Worm (Caenorhabditis elegans) whole organism, L4 larva: ENCODE results near the gene flp-16.

ENCODE experiments used
- F10B5.3 ChIP-seq: sonication (generic microtip); optimal IDR thresholded peaks from 2 replicates; lab custom pipeline; 2016; ENCODE audit warnings: mild to moderate bottlenecking, missing genetic modification characterization, missing compliant biosample characterization
- F26F4.8 ChIP-seq: fragments of 200-800 bp; sonication (Bioruptor generic); conservative IDR thresholded peaks from 2 replicates; pipeline ENCODE4 v1.3.6; 2022; ENCODE audit warnings: missing genetic modification characterization, missing compliant biosample characterization
- F37D6.2 ChIP-seq: sonication (generic microtip); optimal IDR thresholded peaks from 2 replicates; lab custom pipeline; 2016; ENCODE audit warnings: mild to moderate bottlenecking, missing genetic modification characterization, missing compliant biosample characterization
- F49E8.2 ChIP-seq: sonication (generic microtip); optimal IDR thresholded peaks from 2 replicates; lab custom pipeline; 2016; ENCODE audit warnings: missing compliant biosample characterization, mild to moderate bottlenecking, missing genetic modification characterization, borderline replicate concordance
- R02D3.7 ChIP-seq: fragments of 150-350 bp; sonication (generic microtip); optimal IDR thresholded peaks from 3 replicates; lab custom pipeline; 2014; ENCODE audit warnings: missing biosample characterization, missing genetic modification characterization
- Y105C5A.15 ChIP-seq: fragments of 200-800 bp; sonication (Bioruptor generic); IDR thresholded peaks from 2 replicates; pipeline ENCODE4 v1.3.6; 2022; ENCODE audit warnings: missing genetic modification characterization, missing compliant biosample characterization
- Y75B8A.6 ChIP-seq: fragments of 200-800 bp; sonication (Bioruptor generic); IDR thresholded peaks from 2 replicates; pipeline ENCODE4 v1.3.6; 2022; ENCODE audit warnings: missing genetic modification reagents, missing genetic modification characterization, missing compliant biosample characterization
- ZK546.5 ChIP-seq, 2 experiments: sonication (generic microtip); optimal IDR thresholded peaks; 2 replicates each; lab custom pipeline; 2017; ENCODE audit warnings: missing biosample characterization in 2 of 2, missing genetic modification characterization in 2 of 2
- aha-1 ChIP-seq: fragments of 150-350 bp; peaks from one replicate; lab custom pipeline; 2014; ENCODE audit warnings: missing biosample characterization, missing genetic modification characterization
- ceh-20 ChIP-seq: fragments of 200-800 bp; sonication (Bioruptor generic); IDR thresholded peaks from 2 replicates; pipeline ENCODE4 v1.3.6; 2022; ENCODE audit warnings: missing genetic modification reagents, missing genetic modification characterization, missing compliant biosample characterization
- ctbp-1 ChIP-seq: fragments of 200-800 bp; sonication (Bioruptor generic); IDR thresholded peaks from 2 replicates; pipeline ENCODE4 v1.3.6; 2022; ENCODE audit warnings: missing genetic modification reagents, missing genetic modification characterization, missing compliant biosample characterization
- daf-12 ChIP-seq: fragments of 150-350 bp; optimal IDR thresholded peaks from 2 replicates; lab custom pipeline; 2014; ENCODE audit warnings: missing biosample characterization, missing genetic modification reagents, missing genetic modification characterization
- daf-8 ChIP-seq: fragments of 200-800 bp; sonication (Bioruptor generic); IDR thresholded peaks from 2 replicates; pipeline ENCODE4 v1.3.6; 2022; ENCODE audit warnings: missing genetic modification characterization, missing compliant biosample characterization
- dpl-1 ChIP-seq: fragments of 150-350 bp; optimal IDR thresholded peaks from 2 replicates; lab custom pipeline; 2014; ENCODE audit warnings: missing biosample characterization, missing genetic modification reagents, missing genetic modification characterization
- duxl-1 ChIP-seq: sonication (generic microtip); optimal IDR thresholded peaks from 2 replicates; lab custom pipeline; 2016; ENCODE audit warnings: mild to moderate bottlenecking, missing genetic modification characterization, moderate library complexity, missing compliant biosample characterization; ENCODE audit not compliant: poor library complexity
- fkh-10 ChIP-seq: fragments of 150-350 bp; optimal IDR thresholded peaks from 2 replicates; lab custom pipeline; 2014; ENCODE audit warnings: missing biosample characterization, missing genetic modification reagents, missing genetic modification characterization
- hlh-30 ChIP-seq: sonication (generic microtip); optimal IDR thresholded peaks from 2 replicates; lab custom pipeline; 2017; ENCODE audit warnings: antibody characterized with exemption, mild to moderate bottlenecking, missing genetic modification characterization, missing compliant biosample characterization; ENCODE audit not compliant: insufficient read depth
- lin-13 ChIP-seq: fragments of 150-350 bp; optimal IDR thresholded peaks from 2 replicates; lab custom pipeline; 2014; ENCODE audit warnings: missing biosample characterization, missing genetic modification reagents, missing genetic modification characterization
- madf-9 ChIP-seq: fragments of 200-800 bp; sonication (Bioruptor generic); conservative IDR thresholded peaks from 2 replicates; pipeline ENCODE4 v1.3.6; 2022; ENCODE audit warnings: missing genetic modification reagents, missing genetic modification characterization, missing compliant biosample characterization
- mdl-1 ChIP-seq, 2 experiments: fragments of 150-350 bp in 1 of 2; sonication (generic microtip) in 1 of 2; optimal IDR thresholded peaks; 2 replicates each; lab custom pipeline; 2014 to 2017; ENCODE audit warnings: missing biosample characterization in 2 of 2, missing genetic modification characterization in 2 of 2
- mdt-29 ChIP-seq: fragments of 200-800 bp; sonication (Bioruptor generic); IDR thresholded peaks from 2 replicates; pipeline ENCODE4 v1.3.6; 2022; ENCODE audit warnings: missing genetic modification reagents, missing genetic modification characterization, missing compliant biosample characterization
- mep-1 ChIP-seq: fragments of 150-350 bp; sonication (generic microtip); optimal IDR thresholded peaks from 3 replicates; lab custom pipeline; 2014; ENCODE audit warnings: missing biosample characterization, missing genetic modification characterization
- mxl-3 ChIP-seq: fragments of 200-800 bp; sonication (Bioruptor generic); optimal IDR thresholded peaks from 2 replicates; lab custom pipeline; 2018; ENCODE audit warnings: mild to moderate bottlenecking, missing genetic modification characterization, missing compliant biosample characterization
- nhr-11 ChIP-seq: fragments of 150-350 bp; optimal IDR thresholded peaks from 2 replicates; lab custom pipeline; 2014; ENCODE audit warnings: missing biosample characterization, missing genetic modification characterization
- nhr-237 ChIP-seq: sonication (generic microtip); optimal IDR thresholded peaks from 2 replicates; lab custom pipeline; 2017; ENCODE audit warnings: missing biosample characterization, missing genetic modification characterization
- nhr-25 ChIP-seq: sonication (generic microtip); optimal IDR thresholded peaks from 2 replicates; lab custom pipeline; 2017; ENCODE audit warnings: missing genetic modification characterization, mild to moderate bottlenecking, missing compliant biosample characterization, antibody characterized with exemption, moderate library complexity, borderline replicate concordance; ENCODE audit not compliant: insufficient read depth
- nhr-28 ChIP-seq: fragments of 150-350 bp; optimal IDR thresholded peaks from 2 replicates; lab custom pipeline; 2014; ENCODE audit warnings: missing biosample characterization, missing genetic modification characterization
- nhr-42 ChIP-seq: fragments of 200-800 bp; sonication (Bioruptor generic); IDR thresholded peaks from 2 replicates; pipeline ENCODE4 v1.3.6; 2022; ENCODE audit warnings: missing genetic modification characterization, missing compliant biosample characterization
- nhr-76 ChIP-seq: fragments of 150-350 bp; optimal IDR thresholded peaks from 2 replicates; lab custom pipeline; 2014; ENCODE audit warnings: missing biosample characterization, missing genetic modification characterization
- php-3 ChIP-seq: fragments of 200-800 bp; sonication (Bioruptor generic); IDR thresholded peaks from 2 replicates; pipeline ENCODE4 v1.3.6; 2022; ENCODE audit warnings: missing genetic modification reagents, missing genetic modification characterization, missing compliant biosample characterization
- pqm-1 ChIP-seq: sonication (generic microtip); optimal IDR thresholded peaks from 2 replicates; lab custom pipeline; 2017; ENCODE audit warnings: missing biosample characterization, missing genetic modification characterization
- rbr-2 ChIP-seq: sonication (generic microtip); optimal IDR thresholded peaks from 2 replicates; lab custom pipeline; 2016; ENCODE audit warnings: missing genotype, missing genetic modification characterization, missing compliant biosample characterization
- saeg-2 ChIP-seq: fragments of 200-800 bp; sonication (Bioruptor generic); IDR thresholded peaks from 2 replicates; pipeline ENCODE4 v1.3.6; 2022; ENCODE audit warnings: missing genetic modification reagents, missing genetic modification characterization, missing compliant biosample characterization
- spr-1 ChIP-seq: sonication (generic microtip); optimal IDR thresholded peaks from 2 replicates; lab custom pipeline; 2016; ENCODE audit warnings: mild to moderate bottlenecking, missing genetic modification characterization, missing compliant biosample characterization
- unc-130 ChIP-seq: sonication (generic microtip); optimal IDR thresholded peaks from 2 replicates; lab custom pipeline; 2016; ENCODE audit warnings: missing genetic modification reagents, missing genetic modification characterization, missing compliant biosample characterization
- unc-39 ChIP-seq: sonication (generic microtip); optimal IDR thresholded peaks from 2 replicates; lab custom pipeline; 2017; ENCODE audit warnings: missing biosample characterization, missing genetic modification characterization
- unc-62 ChIP-seq, 3 experiments: fragments of 150-350 bp in 1 of 3; sonication (generic microtip); optimal IDR thresholded peaks in 2 of 3; peaks in 1 of 3; 1 replicate in 1 of 3; 2 replicates in 2 of 3; lab custom pipeline; 2014 to 2017; ENCODE audit warnings: missing biosample characterization in 3 of 3, missing genetic modification characterization in 3 of 3, missing genetic modification reagents in 3 of 3, missing genotype in 1 of 3
- zag-1 ChIP-seq: fragments of 150-350 bp; optimal IDR thresholded peaks from 2 replicates; lab custom pipeline; 2014; ENCODE audit warnings: missing biosample characterization, missing genetic modification characterization
- zfp-3 ChIP-seq: fragments of 200-800 bp; sonication (Bioruptor generic); conservative IDR thresholded peaks from 2 replicates; pipeline ENCODE4 v1.3.6; 2022; ENCODE audit warnings: missing genetic modification reagents, missing genetic modification characterization, missing compliant biosample characterization
- zip-11 ChIP-seq: fragments of 200-800 bp; sonication (Bioruptor generic); IDR thresholded peaks from 2 replicates; pipeline ENCODE4 v1.3.6; 2022; ENCODE audit warnings: missing genetic modification characterization, missing compliant biosample characterization

flp-16 gene

ce11 chrII:13199674-13200215, 35.4 kb upstream of the flp-16 start, which contains the start of gene btf-1 (continued):
- TF ChIP-seq unc-130 (GFP tag; lab: Kevin White, UChicago) (peak; percentile 83), unc-62 (GFP tag; optimal IDR thresholded peaks at IDR 0.05 in 1 of 2; lab: Kevin White, UChicago) (peak in 1 of 2 experiments; percentile 69), unc-62 (tag; optimal IDR thresholded peaks at IDR 0.05; lab: Kevin White, UChicago) (no peak), mdt-29 (GFP tag; lab: Robert Waterston, UW) (no peak), pqm-1 (tag; lab: Kevin White, UChicago) (no peak), madf-9 (0 out of 2 replicates have a peak, but pooled peaks have one; percentile 4), nhr-28 (peak; percentile 30), F26F4.8 (no peak), unc-39 (tag; lab: Kevin White, UChicago) (no peak), nhr-11 (tag; lab: Kevin White, UChicago) (peak; percentile 52), duxl-1 (peak; percentile 78), saeg-2 (no peak), aha-1 (no peak), ctbp-1 (GFP tag; lab: Robert Waterston, UW) (no peak), lin-13 (GFP tag; lab: Kevin White, UChicago) (peak; percentile 43), zfp-3 (GFP tag; lab: Robert Waterston, UW) (peak; percentile 72), spr-1 (tag; lab: Kevin White, UChicago) (peak; percentile 55), R02D3.7 (tag; lab: Kevin White, UChicago) (no peak), F10B5.3 (tag; lab: Kevin White, UChicago) (peak; percentile 80), Y75B8A.6 (GFP tag; lab: Robert Waterston, UW) (no peak), Y105C5A.15 (0 out of 2 replicates have a peak, but pooled peaks have one; percentile 12), F37D6.2 (tag; lab: Kevin White, UChicago) (peak; percentile 52), mep-1 (peak; percentile 86), daf-12 (tag; lab: Kevin White, UChicago) (no peak), daf-8 (GFP tag; lab: Robert Waterston, UW) (no peak), fkh-10 (GFP tag; lab: Kevin White, UChicago) (peak; percentile 61), nhr-237 (tag; lab: Kevin White, UChicago) (no peak), mdl-1 (tag; optimal IDR thresholded peaks at IDR 0.05; lab: Kevin White, UChicago) (peak in 1 of 2 experiments; percentile 37), zag-1 (tag; lab: Kevin White, UChicago) (no peak), nhr-76 (no peak), nhr-25 (peak; percentile 76), mxl-3 (GFP tag; lab: Kevin White, UChicago) (no peak), F49E8.2 (no peak), ceh-20 (GFP tag; lab: Robert Waterston, UW) (peak; percentile 61), hlh-30 (tag; lab: Kevin White, UChicago) (peak; percentile 36), zip-11 (no peak), nhr-42 (GFP tag; lab: Robert Waterston, UW) (0 out of 2 replicates have a peak, but pooled peaks have one; percentile 9), dpl-1 (GFP tag; lab: Kevin White, UChicago) (peak; percentile 94), ZK546.5 (tag; optimal IDR thresholded peaks at IDR 0.05; lab: Kevin White, UChicago) (no peak), rbr-2 (tag; lab: Kevin White, UChicago) (peak; percentile 76)

- no peak for TF ChIP-seq F49E8.2
- TF ChIP-seq mxl-3 (GFP tag; lab: Kevin White, UChicago) = no peak
- TF ChIP-seq php-3 (GFP tag; lab: Robert Waterston, UW) = 0 out of 2 replicates have a peak, but pooled peaks have one; percentile 21
Observed at ce11 chrII:13215792-13216191, 19.3 kb upstream of the flp-16 start, which contains the start of gene F15D4.2. Gene F15D4.2, plus strand, starts transcription at chrII:13216092.
